Worm (Caenorhabditis elegans) whole organism, midembryonic: ENCODE results near the gene asp-15.
"Not testable (repeated sequence)": the region's sequence is repeated elsewhere in the genome, so short reads cannot be mapped to it uniquely, and the experiment has no call there.

Source experiments
- T22C8.4 ChIP-seq: fragments of 200-800 bp; sonication (Bioruptor generic); IDR thresholded peaks from 2 replicates; pipeline ENCODE4 v1.3.6; 2022; ENCODE audit warnings: missing genetic modification characterization, missing compliant biosample characterization
- cog-1 ChIP-seq: sonication (generic microtip); optimal IDR thresholded peaks from 2 replicates; lab custom pipeline; 2016; ENCODE audit warnings: missing genetic modification characterization, missing compliant biosample characterization
- flt-1 ChIP-seq: fragments of 200-800 bp; sonication (Bioruptor generic); IDR thresholded peaks from 2 replicates; pipeline ENCODE4 v1.3.6; 2022; ENCODE audit warnings: missing genetic modification characterization, missing compliant biosample characterization
- klf-2 ChIP-seq: fragments of 200-800 bp; sonication (Bioruptor generic); conservative IDR thresholded peaks from 2 replicates; pipeline ENCODE4 v1.3.6; 2022; ENCODE audit warnings: missing genetic modification reagents, missing genetic modification characterization, missing compliant biosample characterization
- med-1 ChIP-seq: sonication (generic microtip); optimal IDR thresholded peaks from 2 replicates; lab custom pipeline; 2017; ENCODE audit warnings: missing genetic modification characterization, mild to moderate bottlenecking, missing compliant biosample characterization, antibody characterized with exemption, missing genetic modification reagents; ENCODE audit not compliant: insufficient read depth
- ref-1 ChIP-seq: fragments of 200-800 bp; sonication (Bioruptor generic); conservative IDR thresholded peaks from 2 replicates; pipeline ENCODE4 v1.3.6; 2022; ENCODE audit warnings: missing genetic modification reagents, missing genetic modification characterization, missing compliant biosample characterization
- tab-1 ChIP-seq: fragments of 200-800 bp; sonication (Bioruptor generic); IDR thresholded peaks from 2 replicates; pipeline ENCODE4 v1.3.6; 2022; ENCODE audit warnings: missing genetic modification characterization, missing compliant biosample characterization
- ztf-23 ChIP-seq: fragments of 200-800 bp; sonication (Bioruptor generic); IDR thresholded peaks from 2 replicates; pipeline ENCODE4 v1.3.6; 2022; ENCODE audit warnings: missing genetic modification reagents, missing genetic modification characterization, missing compliant biosample characterization
- ztf-29 ChIP-seq: fragments of 200-800 bp; sonication (Bioruptor generic); IDR thresholded peaks from 2 replicates; pipeline ENCODE4 v1.3.6; 2022; ENCODE audit warnings: missing genetic modification reagents, missing genetic modification characterization, missing compliant biosample characterization

Gene asp-15

ce11 chrV:19042256-19042655, 2.4 kb downstream of the asp-15 start, which contains the start of gene asp-16:
Gene asp-16 (minus strand): TSS chrV:19042605.
- TF ChIP-seq ztf-29: no peak
- no peak for TF ChIP-seq ref-1 (GFP tag; lab: Robert Waterston, UW)
- no peak for TF ChIP-seq T22C8.4 (GFP tag; lab: Robert Waterston, UW)
- 0 out of 2 replicates have a peak, but pooled peaks have one; percentile 20 for TF ChIP-seq tab-1 (GFP tag; lab: Robert Waterston, UW)

ce11 chrV:19037222-19037621, 7.4 kb downstream of the asp-15 start, which contains the start of gene asp-17:
Gene asp-17 (minus strand): TSS chrV:19037322.
- TF ChIP-seq cog-1 (tag; lab: Kevin White, UChicago): no peak
- TF ChIP-seq med-1 (GFP tag; lab: Kevin White, UChicago): no peak
- no peak for TF ChIP-seq ztf-23
- TF ChIP-seq flt-1 (GFP tag; lab: Robert Waterston, UW): no peak

- TF ChIP-seq med-1 (GFP tag; lab: Kevin White, UChicago) (no peak), T22C8.4 (GFP tag; lab: Robert Waterston, UW) (peak; percentile 74), ztf-23 (no peak), cog-1 (tag; lab: Kevin White, UChicago) (no peak)
Measured at ce11 chrV:19036061-19036460, 8.6 kb downstream of the asp-15 start.

ce11 chrV:19031456-19031855, 13.2 kb downstream of the asp-15 start, which contains the start of gene Y39B6A.27:
Gene Y39B6A.27 (plus strand): TSS chrV:19031756.
- no peak for TF ChIP-seq flt-1 (GFP tag; lab: Robert Waterston, UW)
- TF ChIP-seq ztf-23: no peak
- no peak for TF ChIP-seq ztf-29
- TF ChIP-seq tab-1 (GFP tag; lab: Robert Waterston, UW): no peak
- TF ChIP-seq med-1 (GFP tag; lab: Kevin White, UChicago): no peak
- no peak for TF ChIP-seq T22C8.4 (GFP tag; lab: Robert Waterston, UW)
- TF ChIP-seq cog-1 (tag; lab: Kevin White, UChicago): no peak
- TF ChIP-seq klf-2 (GFP tag; lab: Robert Waterston, UW): no peak
- no peak for TF ChIP-seq ref-1 (GFP tag; lab: Robert Waterston, UW)

ce11 chrV:19027338-19027737, 17.3 kb downstream of the asp-15 start:
- TF ChIP-seq klf-2 (GFP tag; lab: Robert Waterston, UW) (no peak), T22C8.4 (GFP tag; lab: Robert Waterston, UW) (peak; percentile 91), cog-1 (tag; lab: Kevin White, UChicago) (no peak), ztf-29 (no peak), ztf-23 (no peak), ref-1 (GFP tag; lab: Robert Waterston, UW) (no peak), tab-1 (GFP tag; lab: Robert Waterston, UW) (no peak), med-1 (GFP tag; lab: Kevin White, UChicago) (no peak)

ce11 chrV:19026757-19027156, 17.9 kb downstream of the asp-15 start:
- peak; percentile 82 for TF ChIP-seq T22C8.4 (GFP tag; lab: Robert Waterston, UW)

- no peak for TF ChIP-seq flt-1 (GFP tag; lab: Robert Waterston, UW)
- TF ChIP-seq ztf-23: no peak
- no peak for TF ChIP-seq cog-1 (tag; lab: Kevin White, UChicago)
Measured at ce11 chrV:19026163-19026562, 18.5 kb downstream of the asp-15 start, which contains the start of gene Y39B6A.25. Gene Y39B6A.25 (plus strand): TSS chrV:19026463.

- TF ChIP-seq T22C8.4 (GFP tag; lab: Robert Waterston, UW): no peak
- TF ChIP-seq tab-1 (GFP tag; lab: Robert Waterston, UW): no peak
- no peak for TF ChIP-seq ztf-23
Measured at ce11 chrV:19024683-19025082, 20.0 kb downstream of the asp-15 start, which contains the start of gene Y39B6A.29. Gene Y39B6A.29 (minus strand): TSS chrV:19024783.

- TF ChIP-seq T22C8.4 (GFP tag; lab: Robert Waterston, UW): peak; percentile 85
- no peak for TF ChIP-seq med-1 (GFP tag; lab: Kevin White, UChicago)
Measured at ce11 chrV:19019239-19019638, 25.4 kb downstream of the asp-15 start.

- TF ChIP-seq T22C8.4 (GFP tag; lab: Robert Waterston, UW): peak; percentile 79
Measured at ce11 chrV:19014940-19015339, 29.7 kb downstream of the asp-15 start.

ce11 chrV:19014273-19014672, 30.4 kb downstream of the asp-15 start, which contains the start of gene Y39B6A.30:
Gene Y39B6A.30 (plus strand): TSS chrV:19014573.
- TF ChIP-seq flt-1 (GFP tag; lab: Robert Waterston, UW); ztf-23; cog-1 (tag; lab: Kevin White, UChicago): not testable (repeated sequence)

- TF ChIP-seq med-1 (GFP tag; lab: Kevin White, UChicago) (no peak), tab-1 (GFP tag; lab: Robert Waterston, UW) (no peak), cog-1 (tag; lab: Kevin White, UChicago) (no peak), klf-2 (GFP tag; lab: Robert Waterston, UW) (no peak), T22C8.4 (GFP tag; lab: Robert Waterston, UW) (no peak), ztf-29 (no peak), ref-1 (GFP tag; lab: Robert Waterston, UW) (no peak), ztf-23 (no peak), flt-1 (GFP tag; lab: Robert Waterston, UW) (no peak)
Measured at ce11 chrV:19013215-19013614, 31.4 kb downstream of the asp-15 start.
